Worm (Caenorhabditis elegans): ENCODE results near the gene H12C20.7.

Gene H12C20.7

DNA sequence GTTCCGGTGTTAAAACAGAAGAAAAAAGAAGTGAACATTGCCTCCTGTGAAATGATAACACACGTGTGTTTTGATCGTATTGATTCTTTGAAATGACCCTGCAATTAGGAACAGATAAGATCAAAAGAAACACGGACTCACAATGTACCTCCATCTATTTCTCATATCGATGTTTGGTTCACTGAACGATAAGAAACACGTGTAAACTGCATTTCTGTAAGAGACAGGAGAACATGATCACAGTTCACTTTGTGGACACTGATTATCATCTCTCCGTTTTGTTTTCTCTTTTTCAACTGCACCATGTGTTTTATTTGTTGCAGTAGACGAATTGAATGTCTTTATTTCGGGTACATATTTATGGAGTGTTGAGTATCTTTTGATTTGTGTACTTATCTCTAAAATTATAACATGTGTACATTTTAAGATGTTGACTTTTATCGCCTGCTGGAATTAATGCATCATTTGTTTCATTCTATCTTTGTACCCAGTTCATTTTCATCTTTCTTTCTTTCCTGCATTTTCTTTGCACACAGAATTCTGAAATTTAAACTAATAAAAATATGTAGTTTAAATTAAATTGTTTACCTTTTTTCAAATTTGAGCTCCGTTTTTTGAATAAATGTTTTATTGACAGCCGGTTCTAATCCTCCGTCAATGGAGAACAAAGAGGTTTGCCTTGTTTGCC lies at the start of gene H12C20.7, which contains the start of gene nhr-68:
H12C20.7 (minus strand) TSS at position 188 of the 688 bp plus-strand sequence.
nhr-68 (plus strand) TSS at position 638 of the 688 bp plus-strand sequence.
- TF ChIP-seq unc-62 (GFP tag; optimal IDR thresholded peaks at IDR 0.05): no peak

DNA sequence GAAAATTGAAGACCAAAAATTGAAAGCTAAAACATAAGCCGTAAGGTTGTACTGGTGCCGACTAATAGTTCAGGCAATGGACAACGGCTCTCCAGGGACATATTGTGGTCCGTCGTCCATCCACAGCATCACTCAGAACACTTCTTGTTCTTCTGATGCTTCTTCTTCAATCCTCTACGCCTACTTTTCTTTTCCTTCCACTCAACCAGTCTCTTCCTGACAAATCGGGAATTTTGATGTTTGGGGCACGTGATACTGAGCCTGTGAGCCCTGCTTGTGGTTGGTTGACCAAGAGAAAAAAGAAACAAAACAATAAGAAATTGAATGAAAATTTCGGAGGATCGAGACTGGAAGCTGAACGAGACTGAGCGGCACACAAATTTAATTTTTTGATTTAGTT lies 48.5 kb upstream of the H12C20.7 start:
- TF ChIP-seq unc-62 (GFP tag; optimal IDR thresholded peaks at IDR 0.05): no peak

DNA sequence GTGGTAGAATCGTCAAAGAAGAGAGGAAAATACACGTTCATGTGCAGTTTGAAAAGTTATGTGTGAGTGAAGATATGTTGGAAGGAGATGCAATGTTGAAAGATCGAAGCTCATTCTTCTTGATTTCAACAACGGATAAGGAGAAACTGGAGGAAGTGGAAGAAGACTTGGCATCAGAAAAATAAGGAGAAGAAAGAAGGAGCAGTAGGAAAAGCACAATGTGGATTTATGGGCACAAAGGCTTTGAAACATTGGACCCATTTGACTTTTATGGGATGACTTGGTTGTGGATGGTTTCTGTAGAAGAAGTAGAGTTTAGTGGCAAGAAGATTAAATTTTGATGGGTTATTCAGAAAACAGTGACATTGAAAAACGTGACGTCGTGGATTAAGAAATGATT lies 47.3 kb upstream of the H12C20.7 start:
- TF ChIP-seq unc-62 (GFP tag; optimal IDR thresholded peaks at IDR 0.05): no peak

DNA sequence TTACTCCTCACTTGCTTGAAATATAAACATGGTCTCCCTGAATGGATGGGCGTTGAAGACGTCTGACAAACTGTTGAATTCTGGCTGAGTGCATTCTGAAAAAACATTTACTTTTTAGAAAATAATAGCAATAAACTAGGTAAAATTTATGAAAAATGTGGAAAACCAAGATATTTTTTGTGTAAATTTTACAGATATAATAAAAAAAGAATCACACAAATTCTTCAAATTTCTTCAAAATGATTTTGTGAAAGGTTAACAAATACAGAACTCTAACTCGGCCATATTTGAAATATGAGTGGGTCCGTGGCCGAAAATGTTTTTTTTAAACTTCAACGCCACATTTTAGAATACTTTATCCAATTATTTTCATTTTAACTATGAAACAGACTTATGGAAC lies 45.4 kb upstream of the H12C20.7 start, which contains the start of gene glb-15:
glb-15 (minus strand) TSS at position 101 of the 400 bp plus-strand sequence.
- no peak for TF ChIP-seq unc-62 (GFP tag; optimal IDR thresholded peaks at IDR 0.05)

DNA sequence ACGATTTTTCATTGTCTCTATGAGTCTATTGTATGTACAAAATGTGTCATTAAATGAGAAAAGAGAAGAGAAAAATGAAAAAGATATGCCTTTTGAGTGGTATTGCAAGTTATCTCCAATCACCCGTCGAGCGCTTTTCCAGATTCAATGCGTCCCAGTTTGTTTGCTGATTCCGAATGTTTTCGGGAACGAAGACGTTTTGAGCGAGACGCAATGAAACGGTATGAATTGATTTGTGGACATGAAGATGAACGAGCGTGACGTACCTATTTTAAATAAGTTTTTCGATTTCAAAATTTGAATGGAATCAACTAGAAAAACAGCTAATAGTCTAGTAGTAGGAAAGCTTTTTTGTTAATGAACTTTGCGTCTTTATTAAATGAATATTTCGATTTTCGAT lies 44.0 kb upstream of the H12C20.7 start:
- no peak for TF ChIP-seq unc-62 (GFP tag; optimal IDR thresholded peaks at IDR 0.05)

DNA sequence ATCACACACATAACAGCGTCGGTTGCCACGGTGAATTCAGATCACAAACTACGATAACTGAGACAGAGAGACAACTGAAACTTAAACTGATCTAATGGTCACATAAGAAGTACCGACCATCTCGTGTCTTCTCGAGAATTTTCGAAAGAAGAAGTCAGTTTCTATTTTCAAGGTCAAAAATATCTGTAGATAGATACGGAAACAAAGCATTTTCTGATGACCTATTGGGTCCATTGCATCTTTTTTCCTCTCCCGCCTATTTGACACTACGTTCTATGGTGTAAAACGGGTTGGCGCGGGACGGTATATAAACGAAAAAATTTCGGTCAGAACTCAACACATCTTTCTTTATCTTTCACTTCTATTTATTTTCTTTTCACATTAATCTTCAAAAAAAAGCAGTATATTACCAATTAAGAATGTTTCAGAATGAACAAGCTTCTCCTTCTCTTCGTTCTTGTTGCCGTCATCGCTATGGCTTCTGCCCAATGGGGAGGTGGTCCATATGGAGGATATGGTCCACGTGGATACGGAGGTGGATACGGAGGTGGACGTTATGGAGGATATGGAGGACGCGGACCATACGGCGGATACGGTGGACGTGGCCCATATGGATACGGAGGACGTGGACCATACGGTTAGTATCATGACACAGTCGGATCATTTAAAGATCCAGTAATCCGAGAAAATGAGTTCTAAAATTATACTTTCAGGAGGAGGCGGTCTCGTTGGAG lies 43.3 kb upstream of the H12C20.7 start, which contains the start of gene nlp-24:
nlp-24 (plus strand) TSS at position 429 of the 734 bp plus-strand sequence.
- TF ChIP-seq unc-62 (GFP tag; optimal IDR thresholded peaks at IDR 0.05): peak; percentile 11

DNA sequence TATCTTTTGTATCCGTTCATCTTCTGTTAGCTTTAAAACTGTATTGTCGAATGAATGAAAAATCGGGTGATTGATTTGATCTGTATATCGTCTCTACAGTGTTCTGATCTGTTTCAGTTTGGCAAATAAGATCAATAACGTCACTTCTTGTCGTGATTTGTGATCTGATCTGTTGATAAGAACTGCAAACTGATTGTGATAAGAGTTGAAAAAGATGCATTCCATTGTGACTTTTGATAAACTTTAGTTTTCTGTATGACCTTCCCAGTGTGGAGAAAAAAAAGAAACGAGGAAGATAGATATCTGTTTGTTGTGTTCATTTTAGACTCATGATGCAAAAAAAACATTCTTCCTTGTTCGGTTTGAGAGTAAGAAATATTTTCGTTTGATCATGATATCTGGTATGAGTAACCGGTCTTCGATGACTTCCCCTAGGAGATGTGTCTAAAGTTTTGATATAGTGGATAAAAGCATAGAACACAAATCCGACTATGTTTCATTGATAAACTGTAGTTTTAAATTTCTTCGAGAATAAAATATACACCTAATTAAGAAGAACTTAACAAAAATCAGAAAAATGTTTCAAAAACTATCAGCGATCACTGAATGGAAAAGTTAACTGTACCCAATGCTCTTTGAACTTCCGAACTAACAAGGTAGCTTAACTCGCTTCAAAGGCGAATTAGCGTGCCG lies 42.2 kb upstream of the H12C20.7 start:
- no peak for TF ChIP-seq unc-62 (GFP tag; optimal IDR thresholded peaks at IDR 0.05)

DNA sequence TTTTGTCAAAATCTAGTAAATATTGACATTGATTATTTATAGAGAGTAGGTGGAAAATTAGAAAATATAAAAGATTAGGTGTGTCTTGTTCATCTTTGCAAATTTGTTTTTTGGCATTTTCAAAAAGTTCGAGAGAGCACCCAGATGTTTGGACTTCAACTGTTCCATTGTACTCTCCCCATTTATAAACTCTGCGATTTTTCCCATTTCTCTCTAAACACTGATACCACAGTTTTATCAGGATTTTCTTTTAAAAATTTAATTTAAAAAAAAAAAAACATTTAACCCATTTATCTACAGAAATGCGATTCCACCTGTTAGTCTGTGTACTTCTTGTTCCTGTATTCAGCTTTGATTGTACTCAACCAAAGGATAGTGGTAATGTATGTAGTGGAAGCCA lies 40.2 kb upstream of the H12C20.7 start, which contains the start of gene tag-290:
tag-290 (plus strand) TSS at position 301 of the 400 bp plus-strand sequence.
- no peak for TF ChIP-seq unc-62 (GFP tag; optimal IDR thresholded peaks at IDR 0.05)

DNA sequence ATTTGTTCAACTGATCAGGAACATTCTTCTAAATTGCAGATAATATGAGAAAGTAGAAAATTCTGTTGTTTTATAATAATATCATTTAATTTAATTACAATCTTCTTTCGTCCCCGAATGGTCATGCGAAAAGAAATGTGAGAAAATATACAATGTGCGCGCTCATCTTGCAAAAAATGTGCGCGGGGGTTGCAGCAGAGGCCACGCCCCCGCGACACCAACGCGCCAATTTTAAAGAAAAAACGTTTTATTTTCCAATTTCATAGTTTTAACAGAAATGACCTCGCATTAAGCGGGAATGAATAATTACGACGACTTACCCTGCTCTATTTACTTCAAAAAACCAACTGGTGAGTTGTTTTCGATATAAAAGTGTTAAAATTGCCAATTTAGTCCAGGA lies 37.7 kb upstream of the H12C20.7 start, which contains the start of gene sas-5:
sas-5 (plus strand) TSS at position 257 of the 400 bp plus-strand sequence.
- TF ChIP-seq unc-62 (GFP tag; optimal IDR thresholded peaks at IDR 0.05): no peak

DNA sequence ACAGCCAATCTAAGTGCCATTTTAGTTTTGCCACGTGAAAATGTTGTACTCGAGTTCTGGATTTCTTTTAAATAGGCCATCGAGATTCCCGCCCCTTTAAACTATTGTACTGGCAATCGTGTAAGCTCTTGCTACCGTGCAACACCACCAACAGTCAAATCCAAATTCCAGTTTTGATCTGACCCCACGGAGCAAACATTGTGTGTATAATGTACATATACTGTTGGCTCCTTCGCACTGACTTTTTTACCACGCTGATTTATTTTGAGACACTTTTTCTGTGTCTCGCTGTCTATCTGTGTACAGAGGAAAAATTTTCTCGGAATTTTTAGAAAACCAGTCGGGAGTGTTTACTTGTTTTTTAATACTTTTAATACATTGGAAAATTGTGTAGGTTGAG lies 37.3 kb upstream of the H12C20.7 start, which contains the start of gene piit-1:
piit-1 (minus strand) TSS at position 101 of the 400 bp plus-strand sequence.
- no peak for TF ChIP-seq unc-62 (GFP tag; optimal IDR thresholded peaks at IDR 0.05)

DNA sequence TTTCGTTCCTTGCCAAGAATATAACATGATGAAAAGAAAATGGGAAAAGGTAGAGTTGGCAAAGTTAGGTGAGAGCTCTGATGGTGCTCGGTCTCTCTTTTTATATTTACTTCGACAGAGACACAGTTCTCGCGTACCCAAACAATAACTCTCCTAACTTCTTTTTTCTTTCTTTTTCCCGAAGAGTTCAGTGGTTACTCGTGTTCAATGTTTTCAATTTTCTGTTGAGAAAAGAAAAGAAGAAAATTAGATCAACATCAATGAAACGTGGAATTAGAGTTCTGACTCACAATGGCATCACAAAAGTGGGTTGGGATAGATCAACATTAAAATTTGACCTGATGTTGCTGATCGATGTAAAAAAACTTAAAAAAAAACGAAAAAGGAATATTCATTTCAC lies 33.6 kb upstream of the H12C20.7 start, which contains the start of gene idpp-16:
idpp-16 (minus strand) TSS at position 101 of the 400 bp plus-strand sequence.
- no peak for TF ChIP-seq unc-62 (GFP tag; optimal IDR thresholded peaks at IDR 0.05)

DNA sequence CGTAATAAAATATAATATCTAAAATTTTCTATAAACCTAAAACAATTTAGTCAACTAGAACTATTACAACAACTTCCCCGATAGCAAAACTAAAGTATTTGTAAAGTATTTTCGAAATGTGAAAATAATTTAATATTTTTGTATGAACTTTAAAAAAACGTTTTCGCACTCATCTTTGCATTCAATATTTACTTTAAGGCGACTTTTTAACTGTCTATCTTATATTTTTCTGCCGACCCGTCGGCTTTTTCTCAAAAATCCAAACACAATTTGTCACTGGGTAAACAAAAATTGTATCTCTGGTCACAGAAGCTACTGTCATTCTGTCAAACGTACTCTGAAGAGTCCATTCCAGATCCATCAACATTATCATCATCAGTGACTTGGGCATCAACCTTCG lies 32.4 kb upstream of the H12C20.7 start:
- TF ChIP-seq unc-62 (GFP tag; optimal IDR thresholded peaks at IDR 0.05): no peak

DNA sequence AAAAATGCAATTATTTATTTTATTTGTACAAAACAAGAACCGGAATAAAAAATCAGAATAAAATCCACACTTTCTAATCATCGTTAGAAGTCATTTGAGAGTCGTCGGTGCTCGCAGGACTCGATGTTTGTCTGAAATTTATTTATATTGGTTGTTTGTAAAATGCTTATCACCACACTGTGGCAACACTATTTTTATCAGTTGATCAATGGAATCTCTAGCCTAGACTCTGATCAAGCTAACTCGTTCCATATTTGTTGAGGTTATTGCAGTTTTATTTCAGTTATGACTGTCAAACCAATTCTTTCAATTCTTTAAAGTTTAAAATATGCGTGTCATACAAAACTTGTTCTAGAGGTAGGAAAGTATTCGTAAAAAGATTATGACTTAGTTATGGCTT lies 31.7 kb upstream of the H12C20.7 start, which contains the start of gene dhs-20:
dhs-20 (minus strand) TSS at position 80 of the 400 bp plus-strand sequence.
- no peak for TF ChIP-seq unc-62 (GFP tag; optimal IDR thresholded peaks at IDR 0.05)

DNA sequence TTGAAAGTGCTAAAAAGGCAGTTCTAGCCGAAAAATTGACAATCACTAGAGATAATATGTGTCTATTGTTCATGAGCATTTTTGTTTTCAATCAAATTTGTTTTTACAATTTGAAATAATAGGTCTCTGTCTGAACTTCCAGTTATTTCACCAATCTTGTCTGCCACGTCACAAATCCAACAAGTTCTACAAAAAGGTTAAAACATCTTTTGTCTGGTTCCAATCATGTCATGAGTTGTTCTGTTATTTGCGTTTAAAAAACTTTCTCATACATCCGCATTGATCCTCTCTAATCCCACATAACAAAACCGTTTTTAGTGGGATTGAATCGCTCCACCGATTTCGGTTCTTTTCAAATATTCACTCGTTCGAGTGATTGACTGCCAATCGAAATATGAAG lies 28.0 kb upstream of the H12C20.7 start, which contains the start of gene F35B12.9:
F35B12.9 (plus strand) TSS at position 372 of the 400 bp plus-strand sequence.
- no peak for TF ChIP-seq unc-62 (GFP tag; optimal IDR thresholded peaks at IDR 0.05)

DNA sequence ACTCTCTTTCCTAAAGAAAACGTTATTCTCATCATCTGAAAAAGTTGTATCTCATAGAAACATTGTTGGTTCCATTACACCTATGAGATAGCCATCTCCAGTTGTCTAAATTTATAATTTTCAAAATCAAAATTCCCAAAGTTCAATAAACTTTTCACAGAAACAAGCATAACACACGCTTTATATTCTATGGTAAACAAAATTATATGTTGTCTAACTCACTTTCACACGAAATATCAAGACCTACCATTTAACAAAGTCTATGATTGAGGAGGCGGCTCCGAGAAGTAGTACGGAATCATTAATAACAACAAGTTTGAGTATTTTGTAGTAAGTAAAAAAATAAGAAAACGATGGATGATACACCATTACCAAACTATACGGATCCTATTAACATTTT lies 26.0 kb upstream of the H12C20.7 start, which contains the start of gene srx-84:
srx-84 (plus strand) TSS at position 301 of the 400 bp plus-strand sequence.
- no peak for TF ChIP-seq unc-62 (GFP tag; optimal IDR thresholded peaks at IDR 0.05)

DNA sequence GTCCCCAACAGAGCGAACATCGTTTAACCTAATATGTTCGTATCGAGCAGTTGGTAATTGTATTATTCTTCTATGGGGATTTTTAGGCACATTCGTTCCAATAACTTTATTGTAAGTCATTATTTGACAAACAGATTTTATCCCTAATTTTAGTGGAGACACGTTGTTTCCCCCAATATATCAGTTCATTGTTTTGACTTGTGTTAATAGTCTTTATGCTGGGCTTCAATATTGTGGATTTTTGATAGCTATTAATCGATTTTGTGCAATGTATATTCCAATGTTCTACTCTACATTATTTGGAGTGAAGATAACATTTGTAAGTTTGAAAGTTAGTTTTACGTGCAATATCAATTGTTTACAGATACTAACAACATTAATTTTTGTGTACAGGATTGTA lies 21.1 kb upstream of the H12C20.7 start:
- no peak for TF ChIP-seq unc-62 (GFP tag; optimal IDR thresholded peaks at IDR 0.05)
